Worm (Caenorhabditis elegans): Measurements from ENCODE around the gene C02F4.5.

ce11 chrIV:10505016-10505415 is 18.9 kb downstream of the C02F4.5 start:
- TF ChIP-seq spr-1 (tag; optimal IDR thresholded peaks at IDR 0.05) (no peak), nhr-6 (tag; optimal IDR thresholded peaks at IDR 0.05) (no peak), daf-16 (GFP tag; optimal IDR thresholded peaks at IDR 0.05) (no peak), daf-16 (tag; optimal IDR thresholded peaks at IDR 0.05) (no peak), snpc-1.2 (GFP tag; IDR thresholded peaks at IDR 0.05) (no peak), unc-39 (tag; optimal IDR thresholded peaks at IDR 0.05) (no peak)
